Fruit fly (Drosophila melanogaster) whole organism, wandering third instar larva: ENCODE results near the gene Ask1.

Source experiments
- Dif ChIP-seq: fragments of 200-275, 200-300 bp; sonication (Bioruptor generic); optimal IDR thresholded peaks from 2 replicates; lab custom pipeline; 2018; ENCODE audit warnings: missing biosample characterization, missing genetic modification characterization; ENCODE audit not compliant: partially characterized antibody
- Jra ChIP-seq: sonication (Bioruptor generic); optimal IDR thresholded peaks from 2 replicates; lab custom pipeline; 2016; ENCODE audit warnings: missing biosample characterization, missing genetic modification characterization
- Mio ChIP-seq: sonication (Bioruptor generic); optimal IDR thresholded peaks from 2 replicates; lab custom pipeline; 2016; ENCODE audit warnings: missing biosample characterization, missing genetic modification characterization
- Myc ChIP-seq: fragments of >200 bp; optimal IDR thresholded peaks from 2 replicates; lab custom pipeline; 2017
- N ChIP-seq: fragments of >200 bp; optimal IDR thresholded peaks from 2 replicates; lab custom pipeline; 2018; ENCODE audit warnings: missing biosample characterization, missing external identifiers, missing genetic modification characterization
- OdsH ChIP-seq: fragments of 200-800 bp; sonication (Bioruptor generic); optimal IDR thresholded peaks from 2 replicates; lab custom pipeline; 2016; ENCODE audit warnings: missing biosample characterization, mild to moderate bottlenecking, missing genetic modification characterization
- Vsx2 ChIP-seq: fragments of 200-300, 225-300 bp; sonication (Bioruptor generic); optimal IDR thresholded peaks from 2 replicates; lab custom pipeline; 2018; ENCODE audit warnings: missing biosample characterization, missing genetic modification characterization; ENCODE audit not compliant: partially characterized antibody
- br ChIP-seq: fragments of 200-800 bp; sonication (Bioruptor generic); optimal IDR thresholded peaks from 2 replicates; lab custom pipeline; 2016; ENCODE audit warnings: missing biosample characterization, missing genetic modification characterization
- brk ChIP-seq: fragments of 200-800 bp; sonication (Bioruptor generic); optimal IDR thresholded peaks from 2 replicates; lab custom pipeline; 2016; ENCODE audit warnings: missing biosample characterization, mild to moderate bottlenecking, missing genetic modification characterization
- dl ChIP-seq, 2 experiments: fragments of 175-275, 200-275 bp in 1 of 2; fragments of 200-275 bp in 1 of 2; sonication (Bioruptor generic); optimal IDR thresholded peaks; lab custom pipeline; 2018; ENCODE audit warnings: mild to moderate bottlenecking in 2 of 2, missing biosample characterization in 2 of 2, missing genetic modification characterization in 2 of 2, moderate library complexity in 2 of 2; ENCODE audit not compliant: partially characterized antibody in 2 of 2, insufficient read depth in 1 of 2
- dmrt93B ChIP-seq: fragments of 200-800 bp; sonication (Bioruptor generic); optimal IDR thresholded peaks from 2 replicates; lab custom pipeline; 2018; ENCODE audit warnings: missing biosample characterization, mild to moderate bottlenecking, missing genetic modification characterization
- foxo ChIP-seq, 2 experiments: fragments of 200-800 bp; sonication (Bioruptor generic); optimal IDR thresholded peaks; 2 replicates in 1 of 2; 3 replicates in 1 of 2; lab custom pipeline; 2016 to 2017; ENCODE audit warnings: missing biosample characterization in 2 of 2, missing genetic modification characterization in 2 of 2
- h ChIP-seq: fragments of 200-800 bp; sonication (Bioruptor generic); optimal IDR thresholded peaks from 3 replicates; lab custom pipeline; 2016; ENCODE audit warnings: missing biosample characterization, mild to moderate bottlenecking, missing genetic modification characterization
- pan ChIP-seq: fragments of >200 bp; optimal IDR thresholded peaks from 2 replicates; lab custom pipeline; 2017

dm6 chr3R:19911030-19911429 is 31.5 kb downstream of the Ask1 start:
- TF ChIP-seq N (no peak), Myc (lab: Kevin White, UChicago) (no peak), pan (lab: Kevin White, UChicago) (no peak), dl (GFP tag; optimal IDR thresholded peaks at IDR 0.05; lab: Kevin White, UChicago; ENCODE audit: insufficient read depth in 1 of 2, partially characterized antibody in 2 of 2) (no peak), Vsx2 (GFP tag; lab: Kevin White, UChicago) (no peak), h (GFP tag; lab: Kevin White, UChicago) (no peak), br (GFP tag; lab: Kevin White, UChicago) (no peak), Jra (GFP tag; lab: Kevin White, UChicago) (no peak), Mio (GFP tag; lab: Kevin White, UChicago) (no peak), brk (GFP tag; lab: Kevin White, UChicago) (no peak), Dif (GFP tag; lab: Kevin White, UChicago) (no peak), OdsH (GFP tag; lab: Kevin White, UChicago) (no peak), foxo (GFP tag; optimal IDR thresholded peaks at IDR 0.05; lab: Kevin White, UChicago) (no peak), dmrt93B (no peak)
